Worm (Caenorhabditis elegans) whole organism, midembryonic: Measurements from ENCODE around the gene C17H11.1.

Source experiments
- tab-1 ChIP-seq: fragments of 200-800 bp; sonication (Bioruptor generic); IDR thresholded peaks from 2 replicates; pipeline ENCODE4 v1.3.6; 2022; ENCODE audit warnings: missing genetic modification characterization, missing compliant biosample characterization
- ztf-23 ChIP-seq: fragments of 200-800 bp; sonication (Bioruptor generic); IDR thresholded peaks from 2 replicates; pipeline ENCODE4 v1.3.6; 2022; ENCODE audit warnings: missing genetic modification reagents, missing genetic modification characterization, missing compliant biosample characterization
- ztf-29 ChIP-seq: fragments of 200-800 bp; sonication (Bioruptor generic); IDR thresholded peaks from 2 replicates; pipeline ENCODE4 v1.3.6; 2022; ENCODE audit warnings: missing genetic modification reagents, missing genetic modification characterization, missing compliant biosample characterization

DNA sequence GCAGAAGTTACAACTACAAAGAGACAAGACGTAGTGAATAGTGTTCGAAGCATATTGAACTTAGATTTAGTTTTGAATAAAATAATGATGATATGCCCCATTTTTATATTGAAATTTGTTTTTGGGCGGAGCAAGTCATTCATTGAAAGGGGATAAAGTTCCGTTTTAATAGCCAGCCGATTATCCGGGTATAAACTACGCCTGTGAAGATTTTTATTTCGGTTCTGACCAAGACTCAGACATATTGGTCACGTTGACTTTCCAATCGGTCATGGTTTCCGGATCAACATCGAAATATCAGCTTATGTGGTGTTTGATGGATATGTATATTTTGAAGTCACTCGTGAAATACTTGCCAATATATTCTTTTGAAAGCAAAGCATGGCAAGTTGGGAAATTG is 44.9 kb downstream of the C17H11.1 start, which contains the start of gene K02A6.4:
- TF ChIP-seq ztf-23 (GFP tag; lab: Robert Waterston, UW) (no peak), ztf-29 (GFP tag; lab: Robert Waterston, UW) (no peak), tab-1 (GFP tag; lab: Robert Waterston, UW) (no peak)
